Worm (Caenorhabditis elegans) whole organism, L2 larva: ENCODE measurements around the gene C47E8.3.
A peak's percentile ranks its signal among the peaks of the same experiment; 100 is the strongest.

Experiments
- C34F6.9 ChIP-seq: fragments of 150-350 bp; optimal IDR thresholded peaks from 2 replicates; lab custom pipeline; 2014; ENCODE audit warnings: missing biosample characterization, missing genetic modification characterization
- ZK546.5 ChIP-seq: sonication (generic microtip); optimal IDR thresholded peaks from 2 replicates; lab custom pipeline; 2017; ENCODE audit warnings: missing biosample characterization, missing genetic modification characterization
- ceh-16 ChIP-seq: fragments of 150-350 bp; optimal IDR thresholded peaks from 2 replicates; lab custom pipeline; 2014; ENCODE audit warnings: missing biosample characterization, missing genetic modification characterization
- elt-1 ChIP-seq: fragments of 150-350 bp; optimal IDR thresholded peaks from 2 replicates; lab custom pipeline; 2014; ENCODE audit warnings: missing biosample characterization, missing genetic modification characterization
- fos-1 ChIP-seq: fragments of 150-350 bp; optimal IDR thresholded peaks from 2 replicates; lab custom pipeline; 2014; ENCODE audit warnings: missing biosample characterization, missing genetic modification characterization
- lin-13 ChIP-seq: fragments of 150-350 bp; optimal IDR thresholded peaks from 2 replicates; lab custom pipeline; 2014; ENCODE audit warnings: missing biosample characterization, missing genetic modification reagents, missing genetic modification characterization
- lsy-2 ChIP-seq, 2 experiments: fragments of 150-350 bp in 1 of 2; sonication (generic microtip) in 1 of 2; optimal IDR thresholded peaks; 2 replicates each; lab custom pipeline; 2014 to 2017; ENCODE audit warnings: missing biosample characterization in 2 of 2, missing genetic modification characterization in 2 of 2
- nhr-11 ChIP-seq: fragments of 150-350 bp; optimal IDR thresholded peaks from 2 replicates; lab custom pipeline; 2014; ENCODE audit warnings: missing biosample characterization, missing genetic modification characterization
- nhr-12 ChIP-seq: fragments of 150-350 bp; optimal IDR thresholded peaks from 2 replicates; lab custom pipeline; 2014; ENCODE audit warnings: missing biosample characterization, missing genetic modification characterization
- nhr-129 ChIP-seq: fragments of 150-350 bp; optimal IDR thresholded peaks from 2 replicates; lab custom pipeline; 2014; ENCODE audit warnings: missing biosample characterization, missing genetic modification characterization
- nhr-237 ChIP-seq: fragments of 150-350 bp; optimal IDR thresholded peaks from 2 replicates; lab custom pipeline; 2014; ENCODE audit warnings: missing biosample characterization, missing genetic modification characterization
- unc-39 ChIP-seq: fragments of 150-350 bp; optimal IDR thresholded peaks from 2 replicates; lab custom pipeline; 2014; ENCODE audit warnings: missing biosample characterization, missing genetic modification characterization
- unc-62 ChIP-seq: fragments of 150-350 bp; optimal IDR thresholded peaks from 2 replicates; lab custom pipeline; 2014; ENCODE audit warnings: missing biosample characterization, missing genetic modification reagents, missing genetic modification characterization

DNA sequence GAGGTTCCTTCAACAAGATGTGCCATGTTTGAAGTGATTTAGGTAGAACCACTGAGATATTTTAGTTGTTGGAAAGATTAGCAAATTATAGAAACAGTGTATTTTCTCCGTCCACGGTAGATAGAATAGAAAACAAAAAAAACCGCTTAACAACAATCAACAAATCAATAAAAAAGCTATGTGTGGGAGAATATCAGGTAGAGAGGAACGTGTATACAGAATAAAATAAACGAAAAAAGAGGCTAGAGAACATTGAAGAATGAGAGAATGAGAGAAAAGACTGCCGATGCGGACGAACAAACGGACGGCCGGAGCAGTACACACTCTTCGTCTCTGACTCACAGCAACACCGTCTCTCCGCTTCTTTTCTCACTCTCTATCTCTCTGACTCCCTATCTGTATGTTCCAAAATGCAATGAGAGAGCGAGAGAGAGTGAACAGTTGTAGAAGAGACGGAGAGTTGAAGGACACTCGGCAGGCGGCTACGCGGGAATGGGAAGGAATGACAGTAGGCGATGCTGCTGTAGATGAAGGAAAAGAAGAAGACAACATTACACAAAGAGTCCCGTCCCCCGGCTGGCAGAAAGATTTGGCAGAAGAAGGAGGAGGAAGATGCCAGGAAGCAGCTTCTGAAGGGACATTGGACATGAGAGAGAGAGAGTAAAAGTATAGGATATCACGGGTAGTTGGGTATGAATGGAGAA is 16.6 kb downstream of the C47E8.3 start, which contains the start of gene unc-112:
- TF ChIP-seq unc-62 (GFP tag; lab: Kevin White, UChicago), result no peak
- no peak for TF ChIP-seq elt-1 (tag; lab: Kevin White, UChicago)
- no peak for TF ChIP-seq nhr-11 (tag; lab: Kevin White, UChicago)
- no peak for TF ChIP-seq unc-39 (tag; lab: Kevin White, UChicago)
- TF ChIP-seq nhr-129 (tag; lab: Kevin White, UChicago), result peak; percentile 92
- peak in 1 of 2 experiments; percentile 77 for TF ChIP-seq lsy-2 (tag; optimal IDR thresholded peaks at IDR 0.05; lab: Kevin White, UChicago)
- no peak for TF ChIP-seq ceh-16 (tag; lab: Kevin White, UChicago)
- peak; percentile 99 for TF ChIP-seq fos-1 (tag; lab: Kevin White, UChicago)
- peak; percentile 86 for TF ChIP-seq C34F6.9
- TF ChIP-seq lin-13, result peak; percentile 72
- TF ChIP-seq nhr-237 (tag; lab: Kevin White, UChicago), result no peak
- TF ChIP-seq nhr-12 (tag; lab: Kevin White, UChicago), result no peak
- TF ChIP-seq ZK546.5 (tag; lab: Kevin White, UChicago), result no peak
